Worm (Caenorhabditis elegans) whole organism, young adult: ENCODE results near the gene ddo-2.

Experiments
- F33H1.4 ChIP-seq: fragments of 200-800 bp; sonication (Bioruptor generic); IDR thresholded peaks from 2 replicates; pipeline ENCODE4 v1.3.6; 2022; ENCODE audit warnings: missing genetic modification reagents, missing genetic modification characterization, missing compliant biosample characterization
- ets-4 ChIP-seq: fragments of 200-800 bp; sonication (Bioruptor generic); optimal IDR thresholded peaks from 2 replicates; lab custom pipeline; 2018; ENCODE audit warnings: mild to moderate bottlenecking, missing genetic modification characterization, missing compliant biosample characterization
- snpc-3.4 ChIP-seq: sonication (generic microtip); optimal IDR thresholded peaks from 2 replicates; lab custom pipeline; 2017; ENCODE audit warnings: missing genetic modification characterization, mild to moderate bottlenecking, missing compliant biosample characterization, antibody characterized with exemption, moderate library complexity, missing genotype, missing genetic modification reagents
- snpc-4 ChIP-seq, 5 experiments: fragments of 150-350 bp in 1 of 5; sonication (generic microtip) in 4 of 5; optimal IDR thresholded peaks; 2 replicates each; lab custom pipeline; 2014 to 2018; ENCODE audit warnings: missing genetic modification characterization in 5 of 5, missing biosample characterization in 3 of 5, antibody characterized with exemption in 2 of 5, mild to moderate bottlenecking in 2 of 5, missing compliant biosample characterization in 2 of 5, missing genotype in 2 of 5, moderate library complexity in 2 of 5, missing genetic modification reagents in 1 of 5

ce11 chrV:7432441-7433146, 2.9 kb downstream of the ddo-2 start:
- no peak for TF ChIP-seq snpc-4 (GFP tag; optimal IDR thresholded peaks at IDR 0.05; lab: Kevin White, UChicago)
- no peak for TF ChIP-seq snpc-4 (tag; optimal IDR thresholded peaks at IDR 0.05; lab: Kevin White, UChicago)
- peak; percentile 63 for TF ChIP-seq ets-4 (GFP tag; lab: Kevin White, UChicago)
- no peak for TF ChIP-seq F33H1.4 (GFP tag; lab: Robert Waterston, UW)
- no peak for TF ChIP-seq snpc-3.4 (tag; lab: Kevin White, UChicago)
